Fruit fly (Drosophila melanogaster) whole organism, wandering third instar larva: Measurements from ENCODE around the gene jvl.

Experiments
- Abd-B ChIP-seq: fragments of >200 bp; optimal IDR thresholded peaks from 2 replicates; lab custom pipeline; 2017; ENCODE audit warnings: missing biosample characterization, missing genetic modification characterization
- CG32264 ChIP-seq: fragments of 200-800 bp; sonication (Bioruptor generic); optimal IDR thresholded peaks from 2 replicates; lab custom pipeline; 2016; ENCODE audit warnings: missing biosample characterization, missing genetic modification characterization
- CG9705 ChIP-seq: fragments of 200-800 bp; sonication (Bioruptor generic); optimal IDR thresholded peaks from 2 replicates; lab custom pipeline; 2018; ENCODE audit warnings: missing biosample characterization, mild to moderate bottlenecking, missing genetic modification characterization
- CrebA ChIP-seq: fragments of 200-800 bp; sonication (Bioruptor generic); optimal IDR thresholded peaks from 2 replicates; lab custom pipeline; 2016; ENCODE audit warnings: missing biosample characterization, mild to moderate bottlenecking, missing genetic modification characterization, borderline replicate concordance
- Dfd ChIP-seq: fragments of >200 bp; optimal IDR thresholded peaks from 2 replicates; lab custom pipeline; 2017; ENCODE audit warnings: missing biosample characterization, missing genetic modification characterization
- Dif ChIP-seq: fragments of 200-275, 200-300 bp; sonication (Bioruptor generic); optimal IDR thresholded peaks from 2 replicates; lab custom pipeline; 2018; ENCODE audit warnings: missing biosample characterization, missing genetic modification characterization; ENCODE audit not compliant: partially characterized antibody
- GATAd ChIP-seq: sonication (Bioruptor generic); optimal IDR thresholded peaks from 2 replicates; lab custom pipeline; 2016; ENCODE audit warnings: missing biosample characterization, missing genetic modification characterization
- HLH106 ChIP-seq: fragments of 200-800 bp; optimal IDR thresholded peaks from 3 replicates; lab custom pipeline; 2019; ENCODE audit warnings: missing biosample characterization, mild to moderate bottlenecking, missing genetic modification characterization, moderate library complexity
- Hnf4 ChIP-seq: fragments of 200-800 bp; sonication (Bioruptor generic); optimal IDR thresholded peaks from 2 replicates; lab custom pipeline; 2016; ENCODE audit warnings: missing biosample characterization, mild to moderate bottlenecking, missing genetic modification characterization
- Hr78 ChIP-seq: fragments of >200 bp; optimal IDR thresholded peaks from 2 replicates; lab custom pipeline; 2017; ENCODE audit warnings: missing biosample characterization, missing genetic modification characterization
- Hr83 ChIP-seq: fragments of 200-300 bp; sonication (Bioruptor generic); optimal IDR thresholded peaks from 2 replicates; lab custom pipeline; 2016; ENCODE audit warnings: missing biosample characterization, mild to moderate bottlenecking, missing genetic modification characterization, moderate library complexity; ENCODE audit not compliant: poor library complexity, severe bottlenecking
- Jra ChIP-seq: sonication (Bioruptor generic); optimal IDR thresholded peaks from 2 replicates; lab custom pipeline; 2016; ENCODE audit warnings: missing biosample characterization, missing genetic modification characterization
- Mio ChIP-seq: sonication (Bioruptor generic); optimal IDR thresholded peaks from 2 replicates; lab custom pipeline; 2016; ENCODE audit warnings: missing biosample characterization, missing genetic modification characterization
- Myc ChIP-seq: fragments of >200 bp; optimal IDR thresholded peaks from 2 replicates; lab custom pipeline; 2017
- N ChIP-seq: fragments of >200 bp; optimal IDR thresholded peaks from 2 replicates; lab custom pipeline; 2018; ENCODE audit warnings: missing biosample characterization, missing external identifiers, missing genetic modification characterization
- OdsH ChIP-seq: fragments of 200-800 bp; sonication (Bioruptor generic); optimal IDR thresholded peaks from 2 replicates; lab custom pipeline; 2016; ENCODE audit warnings: missing biosample characterization, mild to moderate bottlenecking, missing genetic modification characterization
- Rel ChIP-seq, 2 experiments: fragments of 200-800 bp; sonication (Bioruptor generic) in 1 of 2; optimal IDR thresholded peaks; 2 replicates in 1 of 2; 3 replicates in 1 of 2; lab custom pipeline; 2016 to 2019; ENCODE audit warnings: mild to moderate bottlenecking in 2 of 2, missing biosample characterization in 2 of 2, missing genetic modification characterization in 2 of 2, moderate library complexity in 1 of 2
- Sp1 ChIP-seq: fragments of 200-800 bp; sonication (Bioruptor generic); optimal IDR thresholded peaks from 3 replicates; lab custom pipeline; 2019; ENCODE audit warnings: missing biosample characterization, mild to moderate bottlenecking, missing genetic modification characterization, moderate library complexity
- Vsx2 ChIP-seq: fragments of 200-300, 225-300 bp; sonication (Bioruptor generic); optimal IDR thresholded peaks from 2 replicates; lab custom pipeline; 2018; ENCODE audit warnings: missing biosample characterization, missing genetic modification characterization; ENCODE audit not compliant: partially characterized antibody
- br ChIP-seq: fragments of 200-800 bp; sonication (Bioruptor generic); optimal IDR thresholded peaks from 2 replicates; lab custom pipeline; 2016; ENCODE audit warnings: missing biosample characterization, missing genetic modification characterization
- brk ChIP-seq: fragments of 200-800 bp; sonication (Bioruptor generic); optimal IDR thresholded peaks from 2 replicates; lab custom pipeline; 2016; ENCODE audit warnings: missing biosample characterization, mild to moderate bottlenecking, missing genetic modification characterization
- dl ChIP-seq, 2 experiments: fragments of 175-275, 200-275 bp in 1 of 2; fragments of 200-275 bp in 1 of 2; sonication (Bioruptor generic); optimal IDR thresholded peaks; lab custom pipeline; 2018; ENCODE audit warnings: mild to moderate bottlenecking in 2 of 2, missing biosample characterization in 2 of 2, missing genetic modification characterization in 2 of 2, moderate library complexity in 2 of 2; ENCODE audit not compliant: partially characterized antibody in 2 of 2, insufficient read depth in 1 of 2
- dmrt93B ChIP-seq: fragments of 200-800 bp; sonication (Bioruptor generic); optimal IDR thresholded peaks from 2 replicates; lab custom pipeline; 2018; ENCODE audit warnings: missing biosample characterization, mild to moderate bottlenecking, missing genetic modification characterization
- dsf ChIP-seq: sonication (Bioruptor generic); optimal IDR thresholded peaks from 2 replicates; lab custom pipeline; 2016; ENCODE audit warnings: missing biosample characterization, missing genetic modification characterization, borderline replicate concordance
- ey ChIP-seq: fragments of 200-800 bp; sonication (Bioruptor generic); optimal IDR thresholded peaks from 2 replicates; lab custom pipeline; 2016; ENCODE audit warnings: missing biosample characterization, missing genetic modification characterization
- foxo ChIP-seq, 2 experiments: fragments of 200-800 bp; sonication (Bioruptor generic); optimal IDR thresholded peaks; 2 replicates in 1 of 2; 3 replicates in 1 of 2; lab custom pipeline; 2016 to 2017; ENCODE audit warnings: missing biosample characterization in 2 of 2, missing genetic modification characterization in 2 of 2
- fru ChIP-seq: fragments of 200-800 bp; sonication (Bioruptor generic); optimal IDR thresholded peaks from 3 replicates; lab custom pipeline; 2016; ENCODE audit warnings: missing biosample characterization, mild to moderate bottlenecking, missing genetic modification characterization
- h ChIP-seq: fragments of 200-800 bp; sonication (Bioruptor generic); optimal IDR thresholded peaks from 3 replicates; lab custom pipeline; 2016; ENCODE audit warnings: missing biosample characterization, mild to moderate bottlenecking, missing genetic modification characterization
- jim ChIP-seq: fragments of 175-275, 200-325 bp; sonication (Bioruptor generic); optimal IDR thresholded peaks from 2 replicates; lab custom pipeline; 2016; ENCODE audit warnings: missing biosample characterization, mild to moderate bottlenecking, missing genetic modification characterization
- lola ChIP-seq: fragments of >200 bp; optimal IDR thresholded peaks from 2 replicates; lab custom pipeline; 2017; ENCODE audit warnings: missing biosample characterization, missing genetic modification characterization
- pan ChIP-seq: fragments of >200 bp; optimal IDR thresholded peaks from 2 replicates; lab custom pipeline; 2017
- psq ChIP-seq: fragments of 200-800 bp; sonication (Bioruptor generic); optimal IDR thresholded peaks from 3 replicates; lab custom pipeline; 2017; ENCODE audit warnings: missing biosample characterization, mild to moderate bottlenecking, missing genetic modification characterization, moderate library complexity
- rgr ChIP-seq: fragments of 200-800 bp; sonication (Bioruptor generic); optimal IDR thresholded peaks from 3 replicates; lab custom pipeline; 2016; ENCODE audit warnings: missing biosample characterization, mild to moderate bottlenecking, missing genetic modification characterization
- sage ChIP-seq: fragments of 200-800 bp; sonication (Bioruptor generic); optimal IDR thresholded peaks from 2 replicates; lab custom pipeline; 2016; ENCODE audit warnings: missing biosample characterization, mild to moderate bottlenecking, missing genetic modification characterization
- sv ChIP-seq: fragments of 200-800 bp; sonication (Bioruptor generic); optimal IDR thresholded peaks from 3 replicates; lab custom pipeline; 2016; ENCODE audit warnings: missing biosample characterization, missing genetic modification characterization
- tai ChIP-seq: sonication (Bioruptor generic); optimal IDR thresholded peaks from 2 replicates; lab custom pipeline; 2016; ENCODE audit warnings: missing biosample characterization, missing genetic modification characterization
- usp ChIP-seq: fragments of >200 bp; optimal IDR thresholded peaks from 2 replicates; lab custom pipeline; 2017; ENCODE audit warnings: missing biosample characterization, missing genetic modification characterization
- woc ChIP-seq: sonication (Bioruptor generic); optimal IDR thresholded peaks from 2 replicates; lab custom pipeline; 2016; ENCODE audit warnings: missing biosample characterization, mild to moderate bottlenecking, missing genetic modification characterization

jvl gene

dm6 chr3R:14817721-14818215 lies 76.4 kb downstream of the jvl start:
- TF ChIP-seq N (GFP tag; lab: Kevin White, UChicago) (no peak), Jra (GFP tag; lab: Kevin White, UChicago) (peak; percentile 4), Myc (lab: Kevin White, UChicago) (no peak), Hr83 (GFP tag; lab: Kevin White, UChicago) (peak; percentile 45), Vsx2 (GFP tag; lab: Kevin White, UChicago) (no peak), dsf (no peak), tai (GFP tag; lab: Kevin White, UChicago) (no peak), dmrt93B (GFP tag; lab: Kevin White, UChicago) (no peak), dl (GFP tag; optimal IDR thresholded peaks at IDR 0.05; lab: Kevin White, UChicago; ENCODE audit: insufficient read depth in 1 of 2, partially characterized antibody in 2 of 2) (peak; percentile 76 to 82), sage (no peak), GATAd (GFP tag; lab: Kevin White, UChicago) (no peak), usp (GFP tag; lab: Kevin White, UChicago) (no peak), HLH106 (tag; lab: Kevin White, UChicago) (no peak), Rel (GFP tag; optimal IDR thresholded peaks at IDR 0.05; lab: Kevin White, UChicago) (peak; percentile 51), Rel (tag; optimal IDR thresholded peaks at IDR 0.05; lab: Kevin White, UChicago) (no peak), psq (peak; percentile 34), OdsH (GFP tag; lab: Kevin White, UChicago) (peak; percentile 7), Mio (GFP tag; lab: Kevin White, UChicago) (no peak), foxo (GFP tag; optimal IDR thresholded peaks at IDR 0.05; lab: Kevin White, UChicago) (no peak), br (GFP tag; lab: Kevin White, UChicago) (peak; percentile 47), brk (GFP tag; lab: Kevin White, UChicago) (no peak), Abd-B (no peak), lola (no peak), Hr78 (GFP tag; lab: Kevin White, UChicago) (no peak), CrebA (GFP tag; lab: Kevin White, UChicago) (no peak), Hnf4 (GFP tag; lab: Kevin White, UChicago) (no peak), sv (no peak), Dfd (GFP tag; lab: Kevin White, UChicago) (no peak), jim (no peak), ey (no peak), Dif (GFP tag; lab: Kevin White, UChicago) (peak; percentile 87), CG9705 (GFP tag; lab: Kevin White, UChicago) (no peak), Sp1 (peak; percentile 23), rgr (GFP tag; lab: Kevin White, UChicago) (peak; percentile 40), h (GFP tag; lab: Kevin White, UChicago) (peak; percentile 56), woc (GFP tag; lab: Kevin White, UChicago) (no peak), fru (GFP tag; lab: Kevin White, UChicago) (no peak), pan (lab: Kevin White, UChicago) (no peak), CG32264 (GFP tag; lab: Kevin White, UChicago) (no peak)

- TF ChIP-seq OdsH (GFP tag; lab: Kevin White, UChicago) (peak; percentile 17), Dfd (GFP tag; lab: Kevin White, UChicago) (peak; percentile 59), dl (GFP tag; optimal IDR thresholded peaks at IDR 0.05; lab: Kevin White, UChicago; ENCODE audit: insufficient read depth in 1 of 2, partially characterized antibody in 2 of 2) (peak in 1 of 2 experiments; percentile 7), foxo (GFP tag; optimal IDR thresholded peaks at IDR 0.05; lab: Kevin White, UChicago) (no peak), fru (GFP tag; lab: Kevin White, UChicago) (no peak), ey (no peak), Myc (lab: Kevin White, UChicago) (no peak), h (GFP tag; lab: Kevin White, UChicago) (no peak), Hr78 (GFP tag; lab: Kevin White, UChicago) (no peak), Rel (GFP tag; optimal IDR thresholded peaks at IDR 0.05; lab: Kevin White, UChicago) (no peak), Rel (tag; optimal IDR thresholded peaks at IDR 0.05; lab: Kevin White, UChicago) (no peak), br (GFP tag; lab: Kevin White, UChicago) (no peak), usp (GFP tag; lab: Kevin White, UChicago) (no peak), CG32264 (GFP tag; lab: Kevin White, UChicago) (no peak)
These were observed 78.3 kb downstream of the jvl start for dm6 chr3R:14819711-14820153.
